Worm (Caenorhabditis elegans): Measurements from ENCODE around the gene ZK177.3.
"Not testable (repeated sequence)": the region's sequence is repeated elsewhere in the genome, so short reads cannot be mapped to it uniquely, and the experiment has no call there.

Gene ZK177.3

ce11 chrII:5531855-5532328 is 16.2 kb downstream of the ZK177.3 start, which contains the start of gene C17C3.9:
Gene C17C3.9, minus strand, starts transcription at chrII:5532278.
- TF ChIP-seq eyg-1 (tag; optimal IDR thresholded peaks at IDR 0.05) (no peak), ceh-6 (GFP tag; optimal IDR thresholded peaks at IDR 0.05) (no peak), lin-11 (tag; optimal IDR thresholded peaks at IDR 0.05) (no peak), elt-4 (tag; optimal IDR thresholded peaks at IDR 0.05) (no peak), ceh-18 (tag; optimal IDR thresholded peaks at IDR 0.05) (no peak), pros-1 (tag; optimal IDR thresholded peaks at IDR 0.05) (no peak), sox-4 (tag; optimal IDR thresholded peaks at IDR 0.05) (no peak), sox-2 (GFP tag; IDR thresholded peaks at IDR 0.05) (no peak), F13H6.1 (tag; optimal IDR thresholded peaks at IDR 0.05) (no peak), pha-4 (tag; optimal IDR thresholded peaks at IDR 0.05) (no peak), K02D7.2 (tag; optimal IDR thresholded peaks at IDR 0.05) (no peak), fax-1 (tag; optimal IDR thresholded peaks at IDR 0.05) (no peak), Y22D7AL.16 (tag; optimal IDR thresholded peaks at IDR 0.05) (no peak), ttx-3 (tag; optimal IDR thresholded peaks at IDR 0.05) (no peak)

ce11 chrII:5533642-5534041 is 18.0 kb downstream of the ZK177.3 start, which contains the start of gene hlh-26:
Gene hlh-26, minus strand, starts transcription at chrII:5533742.
- TF ChIP-seq tbx-2 (tag; optimal IDR thresholded peaks at IDR 0.05): no peak
- TF ChIP-seq pros-1 (tag; optimal IDR thresholded peaks at IDR 0.05): no peak
- TF ChIP-seq che-1 (tag; optimal IDR thresholded peaks at IDR 0.05): no peak

- TF ChIP-seq ceh-22, ceh-2, sdc-2 (tag; optimal IDR thresholded peaks at IDR 0.05): not testable (repeated sequence)
Measured at ce11 chrII:5534939-5535338, 19.3 kb downstream of the ZK177.3 start, which contains the start of gene hlh-25. Gene hlh-25, plus strand, starts transcription at chrII:5535239.

- TF ChIP-seq ref-2 (tag; optimal IDR thresholded peaks at IDR 0.05) (no peak), elt-4 (tag; optimal IDR thresholded peaks at IDR 0.05) (no peak), npax-4 (tag; optimal IDR thresholded peaks at IDR 0.05) (no peak), ceh-9 (tag; optimal IDR thresholded peaks at IDR 0.05) (no peak), nhr-232 (tag; optimal IDR thresholded peaks at IDR 0.05) (no peak), hlh-30 (tag; optimal IDR thresholded peaks at IDR 0.05; ENCODE audit: insufficient read depth) (no peak), ets-4 (tag; optimal IDR thresholded peaks at IDR 0.05) (no peak), fax-1 (tag; optimal IDR thresholded peaks at IDR 0.05) (no peak), C38D4.7 (GFP tag; optimal IDR thresholded peaks at IDR 0.05) (no peak), sox-2 (GFP tag; IDR thresholded peaks at IDR 0.05) (no peak), ahr-1 (tag; optimal IDR thresholded peaks at IDR 0.05) (no peak), pha-2 (tag; optimal IDR thresholded peaks at IDR 0.05) (no peak), rnt-1 (tag; optimal IDR thresholded peaks at IDR 0.05) (no peak), fkh-6 (tag; optimal IDR thresholded peaks at IDR 0.05) (no peak), ceh-18 (tag; optimal IDR thresholded peaks at IDR 0.05) (no peak), K02D7.2 (tag; optimal IDR thresholded peaks at IDR 0.05) (no peak)
Measured at ce11 chrII:5537078-5537477, 21.4 kb downstream of the ZK177.3 start.

- no peak for TF ChIP-seq T23F11.4 (GFP tag; optimal IDR thresholded peaks at IDR 0.05)
Measured at ce11 chrII:5537524-5537923, 21.9 kb downstream of the ZK177.3 start, which contains the start of gene C17C3.11. Gene C17C3.11, plus strand, starts transcription at chrII:5537824.

- not testable (repeated sequence) for TF ChIP-seq ceh-2, ceh-22, elt-2 (tag; optimal IDR thresholded peaks at IDR 0.05)
Measured at ce11 chrII:5540113-5540512, 24.5 kb downstream of the ZK177.3 start, which contains the start of gene hlh-27. Gene hlh-27, minus strand, starts transcription at chrII:5540213.
